Worm (Caenorhabditis elegans): ENCODE data around the gene C02F12.8.

The C02F12.8 gene

DNA sequence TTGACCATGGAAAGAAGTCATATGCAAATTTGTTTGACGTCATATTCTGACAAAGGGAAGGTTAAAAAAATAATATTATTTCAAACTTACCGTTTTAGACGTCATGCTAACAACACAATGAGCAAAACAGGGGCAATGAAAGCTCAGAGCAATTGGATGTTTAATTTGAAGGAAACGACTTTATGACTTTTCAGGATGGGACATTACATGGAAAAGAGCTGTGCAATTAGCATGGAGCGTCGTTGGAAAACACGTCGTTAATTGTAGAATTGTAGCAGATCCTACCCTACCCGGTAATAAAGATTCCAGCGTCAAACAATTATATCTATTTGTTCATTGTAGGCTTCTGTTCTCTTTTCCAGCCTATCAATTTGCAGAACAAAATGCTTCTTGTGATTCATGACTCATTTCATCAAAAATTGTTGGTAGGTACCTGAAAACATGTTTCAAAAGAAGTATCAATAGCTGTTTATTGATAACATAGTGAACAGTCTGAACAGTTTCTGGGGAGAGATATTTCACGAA, 19.4 kb downstream of the C02F12.8 start, which contains the start of gene ceh-63:
TSS of gene ceh-63 (minus strand) at position 475 of the 525 bp plus-strand sequence.
- TF ChIP-seq ceh-83 (GFP tag; optimal IDR thresholded peaks at IDR 0.05) = no peak
- TF ChIP-seq nhr-76 (tag; optimal IDR thresholded peaks at IDR 0.05) = no peak

DNA sequence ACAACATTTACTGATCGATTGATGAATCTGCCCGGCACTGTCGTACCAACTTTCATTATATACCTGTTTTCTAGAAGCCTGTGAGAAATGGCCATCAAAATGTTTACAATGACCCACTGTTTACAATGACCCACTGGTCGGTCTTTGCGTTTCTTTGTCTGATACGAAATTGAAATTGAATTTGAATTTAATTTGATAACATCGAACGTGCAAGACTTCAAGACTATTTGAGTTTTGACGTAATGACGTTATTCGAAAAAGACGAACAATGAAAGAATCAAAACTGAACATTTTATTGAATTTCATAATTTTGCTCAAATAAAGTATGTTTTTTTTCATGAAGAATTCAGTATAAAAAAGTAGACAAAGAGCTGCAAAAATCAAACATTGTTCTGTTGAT, 21.0 kb downstream of the C02F12.8 start, which contains the start of gene C02F12.5:
TSS of gene C02F12.5 (minus strand) at position 101 of the 400 bp plus-strand sequence.
- TF ChIP-seq sptf-1 (tag; optimal IDR thresholded peaks at IDR 0.05) (no peak), zip-8 (tag; optimal IDR thresholded peaks at IDR 0.05) (no peak), ceh-83 (GFP tag; optimal IDR thresholded peaks at IDR 0.05) (no peak), unc-39 (tag; optimal IDR thresholded peaks at IDR 0.05) (no peak), M03D4.4 (tag; optimal IDR thresholded peaks at IDR 0.05) (no peak), nhr-2 (tag; optimal IDR thresholded peaks at IDR 0.05) (no peak), nhr-76 (tag; optimal IDR thresholded peaks at IDR 0.05) (no peak), cnd-1 (tag; optimal IDR thresholded peaks at IDR 0.05) (no peak), mls-2 (tag; optimal IDR thresholded peaks at IDR 0.05) (no peak), lin-32 (GFP tag; optimal IDR thresholded peaks at IDR 0.05) (no peak), sem-2 (GFP tag; optimal IDR thresholded peaks at IDR 0.05) (no peak), lin-13 (tag; optimal IDR thresholded peaks at IDR 0.05) (no peak), elt-3 (tag; optimal IDR thresholded peaks at IDR 0.05) (no peak), tbx-8 (GFP tag; optimal IDR thresholded peaks at IDR 0.05) (no peak), unc-62 (GFP tag; optimal IDR thresholded peaks at IDR 0.05) (no peak), flh-1 (GFP tag; optimal IDR thresholded peaks at IDR 0.05) (no peak), drap-1 (GFP tag; optimal IDR thresholded peaks at IDR 0.05) (no peak), hlh-1 (tag; optimal IDR thresholded peaks at IDR 0.05) (no peak), ceh-39 (tag; optimal IDR thresholded peaks at IDR 0.05) (no peak)

DNA sequence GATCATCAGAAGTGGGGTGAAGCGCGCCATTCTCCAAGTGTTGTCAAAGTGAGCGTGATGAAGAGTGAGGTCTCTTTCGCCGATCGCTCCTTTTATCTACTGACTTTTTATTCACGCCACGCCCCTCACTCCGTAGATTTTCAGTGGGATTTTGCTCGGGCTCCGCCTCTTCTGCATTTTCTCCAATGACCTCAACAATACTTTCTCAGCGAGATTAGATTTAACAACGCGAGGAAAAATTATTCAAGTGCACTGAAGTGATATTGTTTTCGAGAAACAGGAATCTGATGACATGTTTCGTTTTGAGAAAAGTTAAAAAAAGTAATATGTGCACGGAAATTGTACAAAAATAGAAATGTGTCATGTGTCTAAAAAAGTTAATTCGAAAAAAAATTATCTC, 24.2 kb downstream of the C02F12.8 start, which contains the start of gene snet-1:
TSS of gene snet-1 (minus strand) at position 101 of the 400 bp plus-strand sequence.
- TF ChIP-seq elt-1 (tag; optimal IDR thresholded peaks at IDR 0.05; ENCODE audit: borderline replicate concordance, insufficient read depth) (no peak), mep-1 (tag; optimal IDR thresholded peaks at IDR 0.05) (no peak), ceh-39 (tag; optimal IDR thresholded peaks at IDR 0.05) (no peak), mls-2 (tag; optimal IDR thresholded peaks at IDR 0.05) (no peak), nhr-237 (tag; optimal IDR thresholded peaks at IDR 0.05) (no peak), ham-2 (GFP tag; optimal IDR thresholded peaks at IDR 0.05) (no peak), flh-1 (GFP tag; optimal IDR thresholded peaks at IDR 0.05) (no peak), cnd-1 (tag; optimal IDR thresholded peaks at IDR 0.05) (no peak)

DNA sequence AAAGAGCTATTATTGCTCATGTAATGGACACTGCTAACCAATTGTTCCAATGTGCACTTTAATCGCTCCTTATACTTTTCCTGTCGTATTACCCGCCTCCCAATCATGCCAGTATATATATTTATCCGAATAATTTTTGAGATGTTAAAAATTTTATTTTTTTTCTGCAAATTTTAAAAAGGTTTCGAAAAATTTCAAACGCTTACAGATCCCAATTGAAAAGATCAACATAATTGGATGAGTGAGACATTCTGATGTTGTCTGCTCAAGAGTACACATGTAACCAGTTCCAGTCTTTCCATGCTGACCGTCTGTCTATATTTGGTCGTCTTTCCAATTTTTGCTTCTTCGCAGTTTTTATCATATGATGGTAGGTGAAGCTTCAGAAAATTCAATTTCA, 33.8 kb downstream of the C02F12.8 start, which contains the start of gene R11G1.1:
TSS of gene R11G1.1 (plus strand) at position 301 of the 400 bp plus-strand sequence.
- TF ChIP-seq elt-1 (tag; optimal IDR thresholded peaks at IDR 0.05; ENCODE audit: borderline replicate concordance, insufficient read depth) (no peak), lsy-2 (tag; optimal IDR thresholded peaks at IDR 0.05) (no peak), nhr-76 (tag; optimal IDR thresholded peaks at IDR 0.05) (no peak), ceh-83 (GFP tag; optimal IDR thresholded peaks at IDR 0.05) (no peak), mep-1 (tag; optimal IDR thresholded peaks at IDR 0.05) (no peak), ham-2 (GFP tag; optimal IDR thresholded peaks at IDR 0.05) (no peak), elt-3 (tag; optimal IDR thresholded peaks at IDR 0.05) (no peak), lin-32 (GFP tag; optimal IDR thresholded peaks at IDR 0.05) (no peak), mab-5 (tag; optimal IDR thresholded peaks at IDR 0.05) (no peak), lin-13 (tag; optimal IDR thresholded peaks at IDR 0.05) (no peak), nhr-12 (tag; optimal IDR thresholded peaks at IDR 0.05) (no peak), nhr-2 (tag; optimal IDR thresholded peaks at IDR 0.05) (no peak), sptf-1 (tag; optimal IDR thresholded peaks at IDR 0.05) (no peak), bed-3 (GFP tag; optimal IDR thresholded peaks at IDR 0.05) (no peak), tbx-8 (GFP tag; optimal IDR thresholded peaks at IDR 0.05) (no peak), ztf-11 (tag; optimal IDR thresholded peaks at IDR 0.05) (no peak), blmp-1 (tag; optimal IDR thresholded peaks at IDR 0.05) (no peak), nhr-28 (tag; optimal IDR thresholded peaks at IDR 0.05) (no peak)

DNA sequence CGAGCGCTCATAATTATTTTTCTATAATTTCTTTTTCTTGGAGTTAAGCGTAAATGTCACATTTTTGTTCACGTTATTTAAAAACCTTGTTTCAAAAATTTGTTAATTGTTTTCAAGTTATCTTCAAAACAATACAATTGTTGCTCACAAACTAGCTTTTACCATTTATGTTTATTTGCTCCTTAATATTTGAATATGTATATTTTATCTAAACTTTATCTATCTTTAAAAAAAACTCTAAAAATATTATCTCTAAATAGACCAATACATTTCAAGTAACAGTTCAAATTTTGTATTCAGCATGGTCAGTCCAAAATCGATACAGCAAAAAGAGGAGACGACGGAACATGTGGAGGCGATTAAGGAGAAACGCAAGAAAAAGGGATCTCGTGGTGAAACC, 37.1 kb downstream of the C02F12.8 start, which contains the start of gene R11G1.7:
TSS of gene R11G1.7 (plus strand) at position 301 of the 400 bp plus-strand sequence.
- TF ChIP-seq flh-1 (GFP tag; optimal IDR thresholded peaks at IDR 0.05) (no peak), ceh-83 (GFP tag; optimal IDR thresholded peaks at IDR 0.05) (no peak), nhr-2 (tag; optimal IDR thresholded peaks at IDR 0.05) (no peak), blmp-1 (tag; optimal IDR thresholded peaks at IDR 0.05) (no peak)
